Fruit fly (Drosophila melanogaster): ENCODE results near the gene CG11537.

Gene CG11537

DNA sequence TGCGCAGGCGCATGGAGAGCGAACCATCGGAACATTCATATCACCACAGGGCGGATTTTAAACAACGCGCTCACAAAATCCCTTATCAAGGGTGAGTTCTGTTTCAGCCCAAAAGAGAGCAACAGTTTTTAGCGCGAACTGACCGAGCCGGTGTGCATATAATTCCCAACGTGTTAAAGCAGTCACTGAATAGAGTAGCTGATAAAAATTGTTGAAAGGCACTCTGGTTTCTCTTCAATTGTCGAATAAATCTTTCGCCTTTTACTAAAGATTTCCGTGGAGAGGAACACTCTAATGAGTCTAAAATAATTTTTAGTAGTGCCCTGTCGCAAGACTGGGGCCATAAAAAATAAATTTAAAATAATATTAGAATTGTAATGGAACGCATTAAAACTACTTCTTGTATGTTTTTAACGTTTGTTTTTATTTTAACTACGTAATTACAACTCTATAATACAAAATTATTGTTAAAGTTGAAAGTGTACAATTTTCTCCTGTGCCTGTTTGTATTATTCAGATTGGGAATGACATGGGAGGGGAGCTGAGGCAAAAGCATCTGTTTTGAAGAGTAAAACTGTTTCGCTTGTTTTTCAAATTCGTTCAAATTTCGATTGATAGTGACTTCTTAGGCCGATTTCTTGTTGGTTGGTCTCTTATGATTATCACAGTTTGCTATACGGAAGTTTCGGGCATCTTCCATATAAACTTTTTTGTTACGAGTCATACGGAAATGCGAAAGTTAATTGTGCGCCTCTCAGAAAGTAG lies 52.5 kb downstream of the CG11537 start (continued):
- TF ChIP-seq corto (GFP tag; optimal IDR thresholded peaks at IDR 0.05), result no peak
- TF ChIP-seq seq (GFP tag; IDR thresholded peaks at IDR 0.05), result peak; percentile 67; the same call in 1 of the 2 replicates
- TF ChIP-seq slou (GFP tag; optimal IDR thresholded peaks at IDR 0.05), result no peak
- TF ChIP-seq CG5180 (GFP tag; optimal IDR thresholded peaks at IDR 0.05), result peak; percentile 51
- peak; percentile 70; the same call in 1 of the 2 replicates for TF ChIP-seq bbx (GFP tag; IDR thresholded peaks at IDR 0.05; ENCODE audit: partially characterized antibody)
- peak; percentile 34 for TF ChIP-seq CG17385 (GFP tag; optimal IDR thresholded peaks at IDR 0.05)
- peak; percentile 11 for TF ChIP-seq CG12155 (GFP tag; optimal IDR thresholded peaks at IDR 0.05)
- TF ChIP-seq CG6813 (GFP tag; optimal IDR thresholded peaks at IDR 0.05), result no peak
- TF ChIP-seq BtbVII (GFP tag; optimal IDR thresholded peaks at IDR 0.05), result peak; percentile 4
- TF ChIP-seq CG2199 (GFP tag; IDR thresholded peaks at IDR 0.05), result peak; percentile 69; the same call in 1 of the 3 replicates
- TF ChIP-seq Gug (GFP tag; IDR thresholded peaks at IDR 0.05), result 0 out of 4 replicates have a peak, but pooled peaks have one; percentile 33
- 0 out of 4 replicates have a peak, but pooled peaks have one; percentile 11 for TF ChIP-seq Dll (GFP tag; IDR thresholded peaks at IDR 0.05; ENCODE audit: partially characterized antibody)
- TF ChIP-seq sob (GFP tag; IDR thresholded peaks at IDR 0.05), result peak; percentile 77
- peak; percentile 51; the same call in 1 of the 2 replicates for TF ChIP-seq rib (GFP tag; IDR thresholded peaks at IDR 0.05)
- peak; percentile 59 for TF ChIP-seq HmgZ (tag; optimal IDR thresholded peaks at IDR 0.05)
- TF ChIP-seq eyg (GFP tag; optimal IDR thresholded peaks at IDR 0.05), result no peak
- peak; percentile 19 for TF ChIP-seq CG6254 (GFP tag; optimal IDR thresholded peaks at IDR 0.05)
- TF ChIP-seq CoRest (tag; optimal IDR thresholded peaks at IDR 0.05), result peak; percentile 16
- TF ChIP-seq Fer1 (GFP tag; optimal IDR thresholded peaks at IDR 0.05), result peak; percentile 57
- TF ChIP-seq unpg (GFP tag; optimal IDR thresholded peaks at IDR 0.05), result peak; percentile 50
- peak; percentile 31 for TF ChIP-seq CG18599 (GFP tag; optimal IDR thresholded peaks at IDR 0.05)
- peak; percentile 97 for TF ChIP-seq abd-A (tag; optimal IDR thresholded peaks at IDR 0.05)
- peak; percentile 49 for TF ChIP-seq Fer3 (tag; optimal IDR thresholded peaks at IDR 0.05)
- peak; percentile 36; the same call in 1 of the 2 replicates for TF ChIP-seq CG16779 (GFP tag; IDR thresholded peaks at IDR 0.05)
- no peak for TF ChIP-seq CG12744 (GFP tag; optimal IDR thresholded peaks at IDR 0.05)
- no peak for TF ChIP-seq CG12942 (GFP tag; optimal IDR thresholded peaks at IDR 0.05)
- no peak for TF ChIP-seq BEAF-32 (GFP tag; optimal IDR thresholded peaks at IDR 0.05)
- peak; percentile 61 for TF ChIP-seq chn (GFP tag; optimal IDR thresholded peaks at IDR 0.05)
- peak; percentile 79 for TF ChIP-seq CG17359 (tag; optimal IDR thresholded peaks at IDR 0.05)
- TF ChIP-seq CG3847 (GFP tag; IDR thresholded peaks at IDR 0.05), result peak; percentile 47
- peak; percentile 45 for TF ChIP-seq CG8944 (GFP tag; optimal IDR thresholded peaks at IDR 0.05)
- TF ChIP-seq CG32772 (GFP tag; IDR thresholded peaks at IDR 0.05), result peak; percentile 25; the same call in 1 of the 2 replicates
- TF ChIP-seq Rx (GFP tag; IDR thresholded peaks at IDR 0.05), result peak; percentile 25; the same call in 1 of the 2 replicates
- peak; percentile 37 for TF ChIP-seq ems (GFP tag; optimal IDR thresholded peaks at IDR 0.05)
- TF ChIP-seq CG9727 (GFP tag; optimal IDR thresholded peaks at IDR 0.05), result peak; percentile 39
- TF ChIP-seq Pdp1 (GFP tag; optimal IDR thresholded peaks at IDR 0.05), result peak; percentile 34 to 38
- peak; percentile 50; the same call in 1 of the 3 replicates for TF ChIP-seq otp (GFP tag; IDR thresholded peaks at IDR 0.05)
- TF ChIP-seq btn (GFP tag; optimal IDR thresholded peaks at IDR 0.05), result peak; percentile 24
- TF ChIP-seq Ssrp (tag; optimal IDR thresholded peaks at IDR 0.05), result peak; percentile 31
- peak in 1 of 2 experiments; percentile 65 for TF ChIP-seq bsh (GFP tag; optimal IDR thresholded peaks at IDR 0.05)
- peak; percentile 98 for TF ChIP-seq pros (GFP tag; optimal IDR thresholded peaks at IDR 0.05)
- no peak for TF ChIP-seq run (tag; optimal IDR thresholded peaks at IDR 0.05)
- no peak for TF ChIP-seq CG10274 (GFP tag; optimal IDR thresholded peaks at IDR 0.05)
- TF ChIP-seq HLH4C (GFP tag; IDR thresholded peaks at IDR 0.05; ENCODE audit: partially characterized antibody), result peak; percentile 34; the same call in 1 of the 3 replicates
- TF ChIP-seq Ets97D (GFP tag; optimal IDR thresholded peaks at IDR 0.05), result no peak
- no peak for TF ChIP-seq psq (GFP tag; optimal IDR thresholded peaks at IDR 0.05)
- peak; percentile 62 for TF ChIP-seq sqz (GFP tag; optimal IDR thresholded peaks at IDR 0.05)

Measured in whole organism, embryonic.